Fruit fly (Drosophila melanogaster) whole organism, prepupa: Measurements from ENCODE around the gene Tmem43.

Experiments
- CG10631 ChIP-seq: fragments of 200-800 bp; sonication (Bioruptor generic); optimal IDR thresholded peaks from 2 replicates; lab custom pipeline; 2016; ENCODE audit warnings: missing biosample characterization, missing genetic modification characterization
- CG31627 ChIP-seq: fragments of 200-800 bp; sonication (Bioruptor generic); optimal IDR thresholded peaks from 3 replicates; lab custom pipeline; 2016; ENCODE audit warnings: missing biosample characterization, missing genetic modification characterization
- CG6808 ChIP-seq: fragments of 200-800 bp; sonication (Bioruptor generic); optimal IDR thresholded peaks from 3 replicates; lab custom pipeline; 2017; ENCODE audit warnings: missing biosample characterization, missing genetic modification characterization, mild to moderate bottlenecking, moderate library complexity, missing genetic modification reagents
- CG8119 ChIP-seq: fragments of 200-800 bp; sonication (Bioruptor generic); IDR thresholded peaks from 3 replicates; pipeline ENCODE4 v1.3.6; 2022; ENCODE audit warnings: missing biosample characterization, missing genetic modification characterization
- Eip75B ChIP-seq: fragments of 200-800 bp; sonication (Bioruptor generic); optimal IDR thresholded peaks from 3 replicates; lab custom pipeline; 2016; ENCODE audit warnings: missing biosample characterization, missing genetic modification characterization
- acj6 ChIP-seq: fragments of 200-800 bp; sonication (Bioruptor generic); optimal IDR thresholded peaks from 3 replicates; lab custom pipeline; 2016; ENCODE audit warnings: missing biosample characterization, missing genetic modification characterization

DNA sequence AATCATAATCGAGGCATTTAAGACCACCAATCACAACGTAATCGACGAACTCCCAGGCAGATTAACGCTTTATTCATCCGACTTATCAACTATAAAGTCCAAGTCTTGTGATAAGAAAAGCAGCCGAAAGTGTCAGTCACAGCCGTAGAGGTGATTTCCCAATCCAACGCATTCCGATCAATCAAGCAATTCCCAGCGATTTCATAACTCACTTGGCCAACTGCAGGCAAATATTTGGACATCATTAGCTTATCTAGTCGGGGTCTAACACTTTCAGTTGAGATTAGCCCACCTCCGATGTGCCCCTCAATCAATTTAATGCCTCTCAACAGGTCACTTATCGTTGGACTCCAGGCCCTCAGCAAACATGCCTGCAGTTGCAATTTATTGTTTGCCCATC lies 48.1 kb upstream of the Tmem43 start:
- TF ChIP-seq CG8119 (GFP tag; lab: Robert Waterston, UW), result no peak
- TF ChIP-seq CG31627 (GFP tag; lab: Kevin White, UChicago), result no peak
- no peak for TF ChIP-seq acj6 (GFP tag; lab: Kevin White, UChicago)
- TF ChIP-seq CG6808 (GFP tag; lab: Kevin White, UChicago), result no peak
- TF ChIP-seq CG10631 (GFP tag; lab: Kevin White, UChicago), result no peak
- no peak for TF ChIP-seq Eip75B (GFP tag; lab: Kevin White, UChicago)
